Fruit fly (Drosophila melanogaster): ENCODE data around the gene CG31091.

Gene CG31091

DNA sequence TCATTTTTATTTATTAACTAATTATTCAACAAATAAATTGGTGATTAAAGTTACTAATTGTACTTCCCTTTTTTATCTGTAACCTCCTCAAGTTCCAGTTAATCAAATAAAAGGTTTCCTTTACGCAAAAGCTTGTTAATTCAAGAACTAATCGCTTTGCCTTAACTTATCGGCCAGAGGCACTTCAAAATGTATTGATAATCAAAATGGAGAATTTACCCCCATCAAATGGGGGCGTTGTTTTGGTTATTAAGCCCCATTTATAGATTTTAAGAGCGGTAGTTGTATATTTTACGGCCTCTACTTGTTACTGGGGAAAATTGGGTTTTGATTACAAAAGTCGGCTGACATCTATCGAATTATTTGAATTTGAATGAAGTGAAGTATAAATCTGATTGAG lies at the start of gene CG31091:
Gene CG31091 (plus strand): TSS at position 214 of the 400 bp plus-strand sequence.
- TF ChIP-seq h (optimal IDR thresholded peaks at IDR 0.05): no peak
- TF ChIP-seq Sin3A (optimal IDR thresholded peaks at IDR 0.05): no peak
- no peak for TF ChIP-seq ttk (optimal IDR thresholded peaks at IDR 0.05)
- no peak for TF ChIP-seq Myc (optimal IDR thresholded peaks at IDR 0.05)

DNA sequence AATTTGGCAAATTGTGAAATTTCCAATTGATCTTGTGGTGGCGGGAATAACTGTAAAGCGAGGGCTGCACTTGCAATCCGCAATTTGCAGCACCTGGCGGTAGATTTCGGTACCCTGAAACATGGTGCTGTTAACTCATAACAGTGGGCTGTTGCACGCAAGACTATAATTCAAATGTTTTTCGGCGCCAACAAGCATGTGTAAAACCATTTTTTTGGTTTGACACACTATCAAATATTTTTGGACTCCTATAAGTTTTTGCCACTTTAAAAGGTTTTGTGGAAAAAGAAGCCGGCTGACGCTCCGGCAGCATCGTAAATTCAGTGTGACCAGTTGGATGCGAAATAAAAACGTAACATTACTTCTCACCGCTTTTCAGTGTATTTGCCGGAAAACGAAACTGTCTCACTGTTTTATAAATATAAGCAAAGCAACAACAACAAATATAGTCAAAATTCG lies 48.5 kb upstream of the CG31091 start, which contains the start of the genes CG14545 and CG5886:
Gene CG14545 (minus strand): TSS at position 68 of the 459 bp plus-strand sequence.
Gene CG5886 (plus strand): TSS at position 409 of the 459 bp plus-strand sequence.
- no peak for TF ChIP-seq psq (optimal IDR thresholded peaks at IDR 0.05)

DNA sequence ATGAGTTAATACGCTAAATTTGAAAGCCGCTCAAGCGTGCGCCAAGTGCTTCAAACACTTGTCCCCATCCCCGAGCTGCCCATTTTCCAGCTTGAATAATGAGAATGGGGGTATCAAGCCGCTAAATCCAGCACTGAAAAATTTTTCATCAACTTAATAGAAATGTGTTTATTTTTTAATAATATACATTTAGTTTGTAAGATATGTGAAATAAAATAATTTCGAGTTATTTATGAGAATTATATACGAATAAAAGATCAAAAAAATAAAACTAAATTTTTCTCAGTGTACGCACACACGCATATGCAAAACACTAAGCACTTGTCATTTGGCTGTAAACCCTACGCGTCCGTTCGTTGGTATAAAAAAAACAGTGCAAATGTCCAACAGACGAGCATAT lies 44.9 kb upstream of the CG31091 start:
- TF ChIP-seq insv (optimal IDR thresholded peaks at IDR 0.05) (no peak), Sin3A (optimal IDR thresholded peaks at IDR 0.05) (no peak), h (optimal IDR thresholded peaks at IDR 0.05) (no peak), Myc (optimal IDR thresholded peaks at IDR 0.05) (no peak), ttk (optimal IDR thresholded peaks at IDR 0.05) (no peak), psq (optimal IDR thresholded peaks at IDR 0.05) (no peak)

DNA sequence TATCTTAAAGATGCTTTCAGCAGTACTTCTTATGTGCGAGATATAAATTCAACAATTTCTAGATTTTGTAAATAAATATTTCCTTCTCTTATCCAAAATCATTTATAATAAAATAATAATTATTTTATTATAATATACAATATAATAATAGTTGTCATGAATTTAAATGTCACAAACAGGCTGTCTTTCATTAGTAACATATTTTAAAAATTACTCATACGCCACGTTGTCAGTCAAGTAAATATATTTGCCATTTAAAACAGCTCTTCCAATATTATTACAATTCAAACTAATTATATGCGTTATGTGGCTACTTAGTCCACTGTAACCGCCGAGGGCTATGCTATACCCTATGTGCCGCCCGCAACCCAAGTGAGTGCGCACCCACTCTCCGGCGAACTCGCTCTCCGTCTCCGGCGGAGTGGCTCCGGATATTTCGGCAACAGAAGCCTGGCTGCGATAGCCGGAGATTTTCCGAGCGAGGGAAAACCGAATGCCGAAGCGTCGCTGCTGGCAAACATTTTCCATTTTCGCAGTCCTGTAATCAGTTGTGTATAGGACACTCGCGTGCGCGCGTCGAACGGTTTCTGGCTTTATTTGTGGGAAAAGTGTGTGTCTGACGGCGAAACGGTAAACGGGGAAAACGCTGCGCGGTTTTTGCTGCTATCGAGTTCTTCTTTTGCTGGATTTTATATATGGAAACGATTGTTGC lies 44.0 kb upstream of the CG31091 start, which contains the start of gene CG5890:
Gene CG5890 (plus strand): TSS at position 561 of the 712 bp plus-strand sequence.
- TF ChIP-seq ttk (optimal IDR thresholded peaks at IDR 0.05): no peak
- no peak for TF ChIP-seq Sin3A (optimal IDR thresholded peaks at IDR 0.05)
- TF ChIP-seq insv (optimal IDR thresholded peaks at IDR 0.05): no peak
- no peak for TF ChIP-seq psq (optimal IDR thresholded peaks at IDR 0.05)
- no peak for TF ChIP-seq Myc (optimal IDR thresholded peaks at IDR 0.05)
- TF ChIP-seq h (optimal IDR thresholded peaks at IDR 0.05): no peak

DNA sequence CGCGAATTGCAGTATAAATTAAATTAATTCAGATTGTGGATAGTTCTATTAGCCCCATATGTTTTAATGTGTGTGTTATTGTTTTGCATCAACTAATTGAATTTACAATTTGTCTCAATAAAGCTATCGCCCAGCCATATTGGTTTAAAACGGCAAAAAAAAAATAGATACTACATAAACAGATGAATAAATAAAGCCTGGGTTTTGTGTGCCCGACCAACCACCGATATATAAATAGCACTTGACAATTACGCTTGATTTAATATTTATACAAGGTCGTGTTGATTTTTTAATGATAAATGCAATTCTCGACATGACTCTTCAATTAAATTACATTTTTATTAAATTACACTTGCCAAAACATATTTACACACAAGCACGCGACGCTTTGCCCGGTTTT lies 29.3 kb upstream of the CG31091 start:
- TF ChIP-seq Myc (optimal IDR thresholded peaks at IDR 0.05) (no peak), ttk (optimal IDR thresholded peaks at IDR 0.05) (no peak), insv (optimal IDR thresholded peaks at IDR 0.05) (no peak), Sin3A (optimal IDR thresholded peaks at IDR 0.05) (no peak), h (optimal IDR thresholded peaks at IDR 0.05) (no peak), psq (optimal IDR thresholded peaks at IDR 0.05) (no peak)

DNA sequence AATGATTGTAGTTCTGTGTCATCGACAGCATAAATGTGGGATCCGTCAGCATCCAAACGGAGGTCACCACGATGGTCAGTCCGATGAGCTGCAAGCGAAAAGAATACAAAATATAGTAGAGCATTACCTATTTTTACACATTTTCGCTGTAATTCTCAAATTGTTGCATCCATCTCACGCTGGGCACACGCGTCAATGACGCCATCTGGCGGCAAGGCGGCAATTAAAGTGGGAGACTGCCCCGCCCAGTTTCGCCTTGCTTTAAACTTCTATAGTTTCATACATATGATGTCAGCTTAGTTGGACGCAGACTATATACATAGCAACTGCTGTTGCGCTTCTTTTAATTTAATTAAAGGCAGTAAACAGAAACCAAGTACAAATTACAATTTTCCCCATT lies 23.1 kb upstream of the CG31091 start:
- no peak for TF ChIP-seq h (optimal IDR thresholded peaks at IDR 0.05)
- no peak for TF ChIP-seq psq (optimal IDR thresholded peaks at IDR 0.05)
- TF ChIP-seq Myc (optimal IDR thresholded peaks at IDR 0.05): no peak
- TF ChIP-seq insv (optimal IDR thresholded peaks at IDR 0.05): no peak
- no peak for TF ChIP-seq ttk (optimal IDR thresholded peaks at IDR 0.05)
- no peak for TF ChIP-seq Sin3A (optimal IDR thresholded peaks at IDR 0.05)

- TF ChIP-seq Sin3A (optimal IDR thresholded peaks at IDR 0.05) (no peak), insv (optimal IDR thresholded peaks at IDR 0.05) (no peak)
These were observed 22.6 kb upstream of the CG31091 start for dm6 chr3R:25877064-25877463.

DNA sequence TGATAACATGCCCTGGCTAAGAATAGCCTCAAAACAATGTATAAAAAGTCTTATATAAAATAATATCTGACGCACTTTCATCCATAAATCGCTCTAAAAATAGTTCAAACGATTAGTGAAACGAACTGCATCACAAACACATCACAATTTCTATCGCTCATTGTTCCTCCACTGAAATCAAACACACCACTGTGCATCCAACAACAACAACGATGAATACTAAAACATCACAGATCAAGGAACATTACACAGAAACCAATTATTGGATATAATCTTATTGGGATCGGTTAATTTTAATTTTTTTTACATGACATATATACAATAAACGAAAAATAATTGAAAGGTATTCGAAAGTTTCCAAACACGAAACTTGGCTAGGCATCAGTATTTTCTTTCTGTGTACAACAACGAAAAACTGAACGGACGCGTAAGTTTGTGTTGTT lies 20.4 kb upstream of the CG31091 start:
- no peak for TF ChIP-seq h (optimal IDR thresholded peaks at IDR 0.05)
- no peak for TF ChIP-seq insv (optimal IDR thresholded peaks at IDR 0.05)
- no peak for TF ChIP-seq Myc (optimal IDR thresholded peaks at IDR 0.05)
- no peak for TF ChIP-seq Sin3A (optimal IDR thresholded peaks at IDR 0.05)
- no peak for TF ChIP-seq ttk (optimal IDR thresholded peaks at IDR 0.05)
- no peak for TF ChIP-seq psq (optimal IDR thresholded peaks at IDR 0.05)

- TF ChIP-seq Myc (optimal IDR thresholded peaks at IDR 0.05): no peak
- TF ChIP-seq psq (optimal IDR thresholded peaks at IDR 0.05): no peak
- TF ChIP-seq Sin3A (optimal IDR thresholded peaks at IDR 0.05): no peak
- no peak for TF ChIP-seq insv (optimal IDR thresholded peaks at IDR 0.05)
- no peak for TF ChIP-seq h (optimal IDR thresholded peaks at IDR 0.05)
These were observed 19.3 kb upstream of the CG31091 start for dm6 chr3R:25880198-25880970.

DNA sequence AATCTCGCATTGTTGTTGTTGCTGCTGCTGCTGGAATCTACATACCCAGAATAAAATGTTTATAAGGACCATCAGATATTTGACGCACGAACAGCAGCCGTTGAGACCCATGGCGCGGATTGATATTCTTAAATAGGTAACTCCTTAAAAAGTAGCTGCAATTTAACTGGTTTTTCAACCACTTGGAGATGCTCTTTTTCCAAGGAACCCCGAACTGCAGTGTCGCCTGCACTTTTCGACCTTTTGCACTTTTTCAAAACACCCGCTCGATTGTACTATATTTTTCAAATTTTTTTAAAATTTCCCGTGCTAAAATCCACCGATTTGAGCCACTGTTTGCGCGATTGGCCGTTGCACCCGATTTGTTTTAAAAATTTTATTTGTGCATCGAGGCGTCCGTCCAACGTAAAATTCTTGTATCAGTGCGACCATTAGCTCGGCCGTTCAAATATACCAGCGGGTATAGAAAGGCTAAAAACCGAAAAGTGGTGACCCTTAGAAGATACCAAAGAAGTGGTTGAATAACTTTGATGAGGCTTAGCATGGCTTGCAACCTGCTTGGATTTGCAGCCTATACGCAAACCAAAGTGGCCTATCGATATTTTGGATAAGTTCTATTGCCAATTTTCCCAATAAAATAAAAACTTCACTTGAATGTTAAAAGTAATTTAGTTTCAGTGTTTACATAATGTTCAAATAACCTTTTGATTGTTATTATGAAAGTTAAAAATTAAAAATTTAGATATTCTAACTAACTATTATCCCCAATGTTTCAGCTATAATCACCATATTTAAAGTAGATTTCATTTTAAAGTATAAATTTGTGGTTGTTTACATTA lies 18.5 kb upstream of the CG31091 start, which contains the start of gene Tsp96F:
Gene Tsp96F (minus strand): TSS at position 457 of the 839 bp plus-strand sequence.
- TF ChIP-seq Myc (optimal IDR thresholded peaks at IDR 0.05): no peak
- no peak for TF ChIP-seq Sin3A (optimal IDR thresholded peaks at IDR 0.05)
- no peak for TF ChIP-seq psq (optimal IDR thresholded peaks at IDR 0.05)
- no peak for TF ChIP-seq h (optimal IDR thresholded peaks at IDR 0.05)
- no peak for TF ChIP-seq insv (optimal IDR thresholded peaks at IDR 0.05)
- no peak for TF ChIP-seq ttk (optimal IDR thresholded peaks at IDR 0.05)

dm6 chr3R:25881915-25882314 lies 17.8 kb upstream of the CG31091 start, which contains the start of gene SppL:
SppL (plus strand) TSS chr3R:25881984.
- TF ChIP-seq Myc (optimal IDR thresholded peaks at IDR 0.05) (no peak), insv (optimal IDR thresholded peaks at IDR 0.05) (no peak), h (optimal IDR thresholded peaks at IDR 0.05) (no peak), Sin3A (optimal IDR thresholded peaks at IDR 0.05) (no peak), psq (optimal IDR thresholded peaks at IDR 0.05) (no peak), ttk (optimal IDR thresholded peaks at IDR 0.05) (no peak)

Data from Kc167 (cell line).